Worm (Caenorhabditis elegans) whole organism, young adult: Measurements from ENCODE around the gene C54F6.20.

Source experiments
- K11D2.4 ChIP-seq: fragments of 200-800 bp; sonication (Bioruptor generic); IDR thresholded peaks from 2 replicates; pipeline ENCODE4 v1.3.6; 2022; ENCODE audit warnings: missing genetic modification reagents, missing genetic modification characterization, missing compliant biosample characterization
- K12H6.12 ChIP-seq: fragments of 200-800 bp; sonication (Bioruptor generic); optimal IDR thresholded peaks from 2 replicates; lab custom pipeline; 2018; ENCODE audit warnings: mild to moderate bottlenecking, missing genetic modification characterization, missing compliant biosample characterization
- attf-5 ChIP-seq: fragments of 200-800 bp; sonication (Bioruptor generic); optimal IDR thresholded peaks from 2 replicates; lab custom pipeline; 2018; ENCODE audit warnings: mild to moderate bottlenecking, missing genetic modification characterization, missing compliant biosample characterization
- lin-40 ChIP-seq: sonication (generic microtip); optimal IDR thresholded peaks from 2 replicates; lab custom pipeline; 2016; ENCODE audit warnings: missing genetic modification characterization, mild to moderate bottlenecking, missing compliant biosample characterization, missing genotype, missing genetic modification reagents
- sea-2 ChIP-seq: fragments of 200-800 bp; sonication (Bioruptor generic); IDR thresholded peaks from 2 replicates; pipeline ENCODE4 v1.3.6; 2022; ENCODE audit warnings: missing genetic modification characterization, missing compliant biosample characterization
- unc-62 ChIP-seq: fragments of 150-350 bp; optimal IDR thresholded peaks from 2 replicates; lab custom pipeline; 2014; ENCODE audit warnings: missing biosample characterization, missing genetic modification reagents, missing genetic modification characterization
- ztf-26 ChIP-seq: sonication (generic microtip); optimal IDR thresholded peaks from 2 replicates; lab custom pipeline; 2017; ENCODE audit warnings: missing genetic modification characterization, missing compliant biosample characterization

DNA sequence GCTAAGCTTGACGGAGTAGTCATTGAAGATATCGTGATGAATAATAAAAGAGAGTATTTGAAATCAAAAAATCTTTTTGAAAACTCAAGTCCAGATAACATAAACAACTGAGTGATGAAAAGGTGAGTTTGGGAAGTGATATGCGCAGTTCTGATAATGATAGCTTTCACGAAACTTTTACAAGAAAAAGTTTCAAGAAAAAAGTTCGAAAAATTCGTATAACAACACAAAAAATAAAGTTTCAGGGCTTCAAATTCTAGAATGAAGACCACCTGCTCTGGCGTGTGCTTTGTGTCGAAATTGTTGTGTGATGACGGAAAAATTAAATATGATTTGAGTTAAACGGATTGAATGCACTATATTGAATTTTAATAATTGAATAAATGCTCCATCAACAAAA, 4.5 kb upstream of the C54F6.20 start, which contains the start of gene srb-19:
- TF ChIP-seq K11D2.4 (GFP tag; lab: Robert Waterston, UW) (no peak), sea-2 (GFP tag; lab: Robert Waterston, UW) (no peak), ztf-26 (tag; lab: Kevin White, UChicago) (no peak), K12H6.12 (tag; lab: Kevin White, UChicago) (no peak), attf-5 (GFP tag; lab: Kevin White, UChicago) (no peak), unc-62 (GFP tag; lab: Kevin White, UChicago) (no peak), lin-40 (tag; lab: Kevin White, UChicago) (no peak)
